Worm (Caenorhabditis elegans): ENCODE results near the gene F20B6.5.

ce11 chrX:4163391-4163790, 36.3 kb downstream of the F20B6.5 start, which contains the start of gene ZK470.1:
- no peak for TF ChIP-seq him-1 (tag; optimal IDR thresholded peaks at IDR 0.05)
- no peak for TF ChIP-seq dao-5 (tag; optimal IDR thresholded peaks at IDR 0.05)
- TF ChIP-seq W03F9.2 (tag; optimal IDR thresholded peaks at IDR 0.05), result no peak
